Worm (Caenorhabditis elegans): ENCODE results near the gene C30A5.16.

Gene C30A5.16

ce11 chrIII:8247051-8247450 is 29.0 kb downstream of the C30A5.16 start, which contains the start of gene C02F5.13:
C02F5.13 (plus strand) TSS chrIII:8247351.
- TF ChIP-seq ets-7 (tag; optimal IDR thresholded peaks at IDR 0.05), result no peak
- no peak for TF ChIP-seq B0310.2 (tag; optimal IDR thresholded peaks at IDR 0.05)
- no peak for TF ChIP-seq hmg-4 (GFP tag; optimal IDR thresholded peaks at IDR 0.05)

- TF ChIP-seq tra-4 (tag; optimal IDR thresholded peaks at IDR 0.05) (no peak), hmg-4 (GFP tag; optimal IDR thresholded peaks at IDR 0.05) (no peak), scrt-1 (GFP tag; IDR thresholded peaks at IDR 0.05) (no peak), ceh-36 (tag; optimal IDR thresholded peaks at IDR 0.05) (no peak), tbx-11 (GFP tag; IDR thresholded peaks at IDR 0.05) (no peak), pes-1 (GFP tag; IDR thresholded peaks at IDR 0.05) (no peak), flt-1 (GFP tag; IDR thresholded peaks at IDR 0.05) (no peak), tbx-37 (GFP tag; conservative IDR thresholded peaks at IDR 0.05) (no peak), aly-1 (tag; optimal IDR thresholded peaks at IDR 0.05) (no peak), ceh-13 (GFP tag; optimal IDR thresholded peaks at IDR 0.05) (no peak), B0310.2 (tag; optimal IDR thresholded peaks at IDR 0.05) (no peak), hmbx-1 (tag; optimal IDR thresholded peaks at IDR 0.05) (no peak), ama-1 (optimal IDR thresholded peaks at IDR 0.05) (no peak), sea-1 (GFP tag; conservative IDR thresholded peaks at IDR 0.05) (no peak), hnd-1 (tag; optimal IDR thresholded peaks at IDR 0.05) (no peak), F13C5.2 (tag; optimal IDR thresholded peaks at IDR 0.05) (no peak), ets-7 (tag; optimal IDR thresholded peaks at IDR 0.05) (no peak)
Observed at ce11 chrIII:8249381-8249780, 31.4 kb downstream of the C30A5.16 start, which contains the start of the genes C02F5.10 and C02F5.2. C02F5.10 (minus strand) TSS chrIII:8249481. C02F5.2 (plus strand) TSS chrIII:8249619.

ce11 chrIII:8250007-8250683 is 32.1 kb downstream of the C30A5.16 start, which contains the start of gene knl-1:
knl-1 (plus strand) TSS chrIII:8250632.
- TF ChIP-seq aly-1 (tag; optimal IDR thresholded peaks at IDR 0.05) (no peak), hnd-1 (tag; optimal IDR thresholded peaks at IDR 0.05) (no peak), F13C5.2 (tag; optimal IDR thresholded peaks at IDR 0.05) (peak; percentile 51), hmg-4 (GFP tag; optimal IDR thresholded peaks at IDR 0.05) (peak; percentile 54), tra-4 (tag; optimal IDR thresholded peaks at IDR 0.05) (no peak)

- TF ChIP-seq hnd-1 (tag; optimal IDR thresholded peaks at IDR 0.05) (no peak), ets-7 (tag; optimal IDR thresholded peaks at IDR 0.05) (no peak), tbx-11 (GFP tag; IDR thresholded peaks at IDR 0.05) (no peak), scrt-1 (GFP tag; IDR thresholded peaks at IDR 0.05) (no peak)
Observed at ce11 chrIII:8254938-8255337, 36.9 kb downstream of the C30A5.16 start, which contains the start of gene F09G8.5. F09G8.5 (plus strand) TSS chrIII:8254975.

DNA sequence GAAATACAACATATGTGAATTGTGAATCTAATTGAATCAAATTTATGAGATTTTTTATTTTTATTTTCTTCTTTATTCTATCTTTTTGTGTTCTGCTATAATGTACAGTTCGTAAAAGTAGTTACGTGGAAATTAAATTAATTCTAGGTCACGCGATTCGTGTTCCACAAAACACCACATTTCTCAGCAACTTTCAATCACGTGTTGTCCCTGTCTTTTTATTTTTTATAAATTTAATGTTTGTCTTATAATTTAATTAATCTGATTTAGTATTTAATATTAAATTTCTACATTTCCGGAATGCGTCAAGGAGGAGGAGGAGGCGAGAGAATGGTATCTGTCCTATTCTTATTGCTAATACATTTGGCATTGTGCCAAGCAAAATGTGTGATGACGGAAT is 40.0 kb downstream of the C30A5.16 start, which contains the start of gene ncr-2:
ncr-2 (plus strand) TSS at position 301 of the 400 bp plus-strand sequence.
- TF ChIP-seq sea-1 (GFP tag; conservative IDR thresholded peaks at IDR 0.05) (no peak), ama-1 (optimal IDR thresholded peaks at IDR 0.05) (no peak), tbx-37 (GFP tag; conservative IDR thresholded peaks at IDR 0.05) (no peak), aly-1 (tag; optimal IDR thresholded peaks at IDR 0.05) (no peak), hnd-1 (tag; optimal IDR thresholded peaks at IDR 0.05) (no peak), ceh-13 (GFP tag; optimal IDR thresholded peaks at IDR 0.05) (no peak), scrt-1 (GFP tag; IDR thresholded peaks at IDR 0.05) (no peak), flt-1 (GFP tag; IDR thresholded peaks at IDR 0.05) (no peak), ceh-36 (tag; optimal IDR thresholded peaks at IDR 0.05) (no peak), B0310.2 (tag; optimal IDR thresholded peaks at IDR 0.05) (no peak), tbx-11 (GFP tag; IDR thresholded peaks at IDR 0.05) (no peak), hmbx-1 (tag; optimal IDR thresholded peaks at IDR 0.05) (no peak)

ce11 chrIII:8262599-8262998 is 44.6 kb downstream of the C30A5.16 start:
- no peak for TF ChIP-seq pes-1 (GFP tag; IDR thresholded peaks at IDR 0.05)
- TF ChIP-seq ceh-13 (GFP tag; optimal IDR thresholded peaks at IDR 0.05), result no peak
- TF ChIP-seq B0310.2 (tag; optimal IDR thresholded peaks at IDR 0.05), result no peak
- TF ChIP-seq hmbx-1 (tag; optimal IDR thresholded peaks at IDR 0.05), result no peak
- TF ChIP-seq tbx-37 (GFP tag; conservative IDR thresholded peaks at IDR 0.05), result no peak
- no peak for TF ChIP-seq ceh-36 (tag; optimal IDR thresholded peaks at IDR 0.05)
- no peak for TF ChIP-seq hnd-1 (tag; optimal IDR thresholded peaks at IDR 0.05)
- no peak for TF ChIP-seq ets-7 (tag; optimal IDR thresholded peaks at IDR 0.05)
- no peak for TF ChIP-seq tra-4 (tag; optimal IDR thresholded peaks at IDR 0.05)
- no peak for TF ChIP-seq aly-1 (tag; optimal IDR thresholded peaks at IDR 0.05)
- no peak for TF ChIP-seq hmg-4 (GFP tag; optimal IDR thresholded peaks at IDR 0.05)
- TF ChIP-seq tbx-11 (GFP tag; IDR thresholded peaks at IDR 0.05), result no peak
- TF ChIP-seq flt-1 (GFP tag; IDR thresholded peaks at IDR 0.05), result no peak
- TF ChIP-seq sea-1 (GFP tag; conservative IDR thresholded peaks at IDR 0.05), result no peak
- no peak for TF ChIP-seq scrt-1 (GFP tag; IDR thresholded peaks at IDR 0.05)

- TF ChIP-seq B0310.2 (tag; optimal IDR thresholded peaks at IDR 0.05) (no peak), sea-1 (GFP tag; conservative IDR thresholded peaks at IDR 0.05) (no peak), tra-4 (tag; optimal IDR thresholded peaks at IDR 0.05) (no peak), ceh-13 (GFP tag; optimal IDR thresholded peaks at IDR 0.05) (no peak), scrt-1 (GFP tag; IDR thresholded peaks at IDR 0.05) (no peak), ama-1 (optimal IDR thresholded peaks at IDR 0.05) (no peak), ets-7 (tag; optimal IDR thresholded peaks at IDR 0.05) (no peak), ceh-36 (tag; optimal IDR thresholded peaks at IDR 0.05) (no peak), aly-1 (tag; optimal IDR thresholded peaks at IDR 0.05) (no peak), flt-1 (GFP tag; IDR thresholded peaks at IDR 0.05) (no peak), hmg-4 (GFP tag; optimal IDR thresholded peaks at IDR 0.05) (no peak), pes-1 (GFP tag; IDR thresholded peaks at IDR 0.05) (no peak), F13C5.2 (tag; optimal IDR thresholded peaks at IDR 0.05) (no peak), hmbx-1 (tag; optimal IDR thresholded peaks at IDR 0.05) (no peak), hnd-1 (tag; optimal IDR thresholded peaks at IDR 0.05) (no peak), tbx-11 (GFP tag; IDR thresholded peaks at IDR 0.05) (no peak)
Observed at ce11 chrIII:8263377-8263776, 45.4 kb downstream of the C30A5.16 start, which contains the start of gene col-91. col-91 (minus strand) TSS chrIII:8263664.
